Fruit fly (Drosophila melanogaster): Measurements from ENCODE around the gene Nrg.

The Nrg gene

DNA sequence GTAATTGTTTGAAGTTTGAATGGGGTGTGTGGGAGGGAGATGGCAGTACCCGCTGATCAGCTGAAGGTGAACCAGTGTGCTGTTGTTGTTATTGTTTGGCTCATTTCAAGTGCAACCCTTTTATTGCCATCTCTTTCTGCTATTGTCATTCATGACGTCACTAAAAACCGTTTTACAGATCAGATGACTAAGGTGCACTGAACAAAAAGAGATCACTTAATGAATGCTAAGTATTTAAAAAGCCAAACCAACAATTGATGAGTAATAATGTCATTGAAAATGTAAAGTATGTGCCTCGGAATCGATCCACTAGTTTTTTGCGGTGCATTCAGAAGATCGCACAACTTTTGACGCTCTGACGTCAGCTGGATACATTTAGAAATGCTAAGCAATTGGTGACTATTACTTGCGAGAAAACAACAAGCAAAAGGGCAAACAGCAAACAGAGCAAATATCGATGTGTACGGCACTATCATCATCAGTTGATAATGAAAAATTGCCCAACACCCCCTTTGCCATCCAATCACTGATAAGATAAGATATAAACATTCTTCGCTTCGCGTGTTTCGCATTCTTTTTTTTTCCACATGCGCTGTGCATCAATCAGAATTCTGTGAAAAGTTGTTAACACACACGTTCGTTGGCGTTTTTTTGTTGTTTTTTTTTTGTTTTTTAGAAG is 57.6 kb downstream of the Nrg start (continued):
- no peak for TF ChIP-seq ase (GFP tag; IDR thresholded peaks at IDR 0.05)
- TF ChIP-seq zfh1 (GFP tag; IDR thresholded peaks at IDR 0.05) = peak; percentile 37; the same call in 1 of the 3 replicates
- TF ChIP-seq Xbp1 (GFP tag; optimal IDR thresholded peaks at IDR 0.05) = peak; percentile 5
- peak; percentile 56 for TF ChIP-seq CG7839 (tag; optimal IDR thresholded peaks at IDR 0.05)
- peak; percentile 15 for TF ChIP-seq CG7786 (GFP tag; optimal IDR thresholded peaks at IDR 0.05)
- peak; percentile 37; the same call in 1 of the 2 replicates for TF ChIP-seq al (GFP tag; IDR thresholded peaks at IDR 0.05)
- TF ChIP-seq Atf6 (GFP tag; IDR thresholded peaks at IDR 0.05) = peak; percentile 39; the same call in 1 of the 2 replicates
- no peak for TF ChIP-seq fd96Cb (tag; optimal IDR thresholded peaks at IDR 0.05)
- TF ChIP-seq CG14441 (GFP tag; IDR thresholded peaks at IDR 0.05) = peak; percentile 46; the same call in 1 of the 2 replicates
- TF ChIP-seq NC2α (GFP tag; optimal IDR thresholded peaks at IDR 0.05) = no peak
- TF ChIP-seq stwl (tag; optimal IDR thresholded peaks at IDR 0.05) = no peak
- TF ChIP-seq gcm2 (GFP tag; optimal IDR thresholded peaks at IDR 0.05) = no peak
- peak; percentile 30 for TF ChIP-seq Sox102F (GFP tag; optimal IDR thresholded peaks at IDR 0.05)
- no peak for TF ChIP-seq CG1602 (GFP tag; optimal IDR thresholded peaks at IDR 0.05)
- TF ChIP-seq grau (tag; optimal IDR thresholded peaks at IDR 0.05) = peak; percentile 52
- no peak for TF ChIP-seq crc (GFP tag; optimal IDR thresholded peaks at IDR 0.05)
- peak in 1 of 2 experiments; percentile 88 for TF ChIP-seq eve (GFP tag; optimal IDR thresholded peaks at IDR 0.05)
- TF ChIP-seq unpg (GFP tag; optimal IDR thresholded peaks at IDR 0.05) = peak; percentile 45
- TF ChIP-seq CG30403 (GFP tag; optimal IDR thresholded peaks at IDR 0.05) = peak; percentile 20
- TF ChIP-seq CG34422 (GFP tag; IDR thresholded peaks at IDR 0.05) = 0 out of 3 replicates have a peak, but pooled peaks have one; percentile 35
- TF ChIP-seq Hr3 (GFP tag; optimal IDR thresholded peaks at IDR 0.05) = peak; percentile 39
- TF ChIP-seq CG2712 (tag; optimal IDR thresholded peaks at IDR 0.05) = peak; percentile 27
- peak; percentile 4 to 26 for TF ChIP-seq dpn (GFP tag; optimal IDR thresholded peaks at IDR 0.05)
- peak; percentile 16 for TF ChIP-seq tap (tag; optimal IDR thresholded peaks at IDR 0.05)
- TF ChIP-seq pan (optimal IDR thresholded peaks at IDR 0.05) = no peak
- peak in 1 of 2 experiments; percentile 50 for TF ChIP-seq pan (GFP tag; optimal IDR thresholded peaks at IDR 0.05 in 1 of 2, IDR thresholded peaks at IDR 0.05 in 1 of 2)
- 0 out of 3 replicates have a peak, but pooled peaks have one; percentile 39 for TF ChIP-seq CG11456 (GFP tag; IDR thresholded peaks at IDR 0.05)
- peak; percentile 18 for TF ChIP-seq CG13424 (tag; optimal IDR thresholded peaks at IDR 0.05)
- no peak for TF ChIP-seq wdn (GFP tag; IDR thresholded peaks at IDR 0.05)
- peak; percentile 26 for TF ChIP-seq Dek (tag; optimal IDR thresholded peaks at IDR 0.05)
- TF ChIP-seq Gsc (GFP tag; IDR thresholded peaks at IDR 0.05) = no peak
- TF ChIP-seq mam (GFP tag; optimal IDR thresholded peaks at IDR 0.05) = peak; percentile 26
- peak; percentile 57; the same call in 1 of the 3 replicates for TF ChIP-seq dysf (GFP tag; IDR thresholded peaks at IDR 0.05)
- peak; percentile 18; the same call in 1 of the 2 replicates for TF ChIP-seq bowl (GFP tag; IDR thresholded peaks at IDR 0.05)
- TF ChIP-seq Rfx (GFP tag; IDR thresholded peaks at IDR 0.05) = peak; percentile 68
- no peak for TF ChIP-seq shn (GFP tag; optimal IDR thresholded peaks at IDR 0.05)
- TF ChIP-seq Aef1 (GFP tag; IDR thresholded peaks at IDR 0.05) = peak; percentile 44; the same call in 2 of the 3 replicates
- no peak for TF ChIP-seq CG11560 (tag; IDR thresholded peaks at IDR 0.05)
- TF ChIP-seq ftz-f1 (GFP tag; optimal IDR thresholded peaks at IDR 0.05) = peak; percentile 40
- TF ChIP-seq Gug (GFP tag; IDR thresholded peaks at IDR 0.05) = no peak
- TF ChIP-seq CG31388 (GFP tag; optimal IDR thresholded peaks at IDR 0.05) = no peak
- TF ChIP-seq row (GFP tag; IDR thresholded peaks at IDR 0.05) = peak; percentile 53
- TF ChIP-seq Hr51 (GFP tag; optimal IDR thresholded peaks at IDR 0.05) = peak; percentile 9 to 40
- no peak for TF ChIP-seq CG2875 (GFP tag; optimal IDR thresholded peaks at IDR 0.05)
- peak; percentile 41 for TF ChIP-seq NfI (GFP tag; optimal IDR thresholded peaks at IDR 0.05)
- TF ChIP-seq az2 (GFP tag; optimal IDR thresholded peaks at IDR 0.05) = no peak
- peak; percentile 14 for TF ChIP-seq CG7556 (GFP tag; optimal IDR thresholded peaks at IDR 0.05)
- no peak for TF ChIP-seq hbn (GFP tag; IDR thresholded peaks at IDR 0.05; ENCODE audit: partially characterized antibody)
- TF ChIP-seq CG13123 (GFP tag; optimal IDR thresholded peaks at IDR 0.05) = no peak
- no peak for TF ChIP-seq tll (GFP tag; optimal IDR thresholded peaks at IDR 0.05)
